Worm (Caenorhabditis elegans): Measurements from ENCODE around the gene cfp-1.

DNA sequence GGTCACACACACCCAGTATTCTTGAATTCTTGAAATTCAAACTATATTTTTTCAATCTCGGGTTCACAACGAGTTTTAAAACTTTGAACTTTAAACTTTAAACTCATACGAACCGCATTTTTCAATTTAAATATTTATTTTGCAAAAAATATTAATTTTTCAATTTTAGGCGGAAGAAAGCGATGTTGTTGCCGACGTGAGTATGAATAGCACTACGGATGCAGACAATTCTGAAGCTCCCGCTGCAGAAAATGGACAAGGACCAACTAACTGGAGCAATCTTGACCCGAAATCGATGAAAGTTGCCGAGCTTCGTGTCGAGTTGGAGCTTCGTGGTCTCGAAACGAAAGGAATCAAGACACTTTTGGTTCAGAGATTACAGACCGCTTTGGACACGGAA is 2.8 kb upstream of the cfp-1 start:
- no peak for TF ChIP-seq W03F9.2 (tag; optimal IDR thresholded peaks at IDR 0.05)
- no peak for TF ChIP-seq him-1 (tag; optimal IDR thresholded peaks at IDR 0.05)

All from whole organism, L4/young adult.